Worm (Caenorhabditis elegans) whole organism, L1 larva: Measurements from ENCODE around the gene F41E6.5.

Experiments
- C16A3.4 ChIP-seq: fragments of 150-350 bp; optimal IDR thresholded peaks from 2 replicates; lab custom pipeline; 2014; ENCODE audit warnings: missing biosample characterization, missing genetic modification characterization
- C34B4.2 ChIP-seq: sonication (generic microtip); optimal IDR thresholded peaks from 2 replicates; lab custom pipeline; 2017; ENCODE audit warnings: mild to moderate bottlenecking, missing genetic modification characterization, missing compliant biosample characterization
- F16B12.6 ChIP-seq: fragments of 150-350 bp; optimal IDR thresholded peaks from 2 replicates; lab custom pipeline; 2014; ENCODE audit warnings: missing biosample characterization, missing genetic modification characterization
- aly-2 ChIP-seq: fragments of 150-350 bp; optimal IDR thresholded peaks from 2 replicates; lab custom pipeline; 2014; ENCODE audit warnings: missing biosample characterization, missing genetic modification characterization
- ama-1 ChIP-seq: fragments of 150-350 bp; optimal IDR thresholded peaks from 2 replicates; lab custom pipeline; 2014
- blmp-1 ChIP-seq: fragments of 150-350 bp; optimal IDR thresholded peaks from 2 replicates; lab custom pipeline; 2014; ENCODE audit warnings: missing biosample characterization, missing genetic modification characterization
- ceh-63 ChIP-seq: fragments of 200-800 bp; sonication (Bioruptor generic); optimal IDR thresholded peaks from 2 replicates; lab custom pipeline; 2018; ENCODE audit warnings: mild to moderate bottlenecking, missing genetic modification characterization, missing compliant biosample characterization
- ceh-8 ChIP-seq: fragments of 200-800 bp; sonication (Bioruptor generic); optimal IDR thresholded peaks from 2 replicates; lab custom pipeline; 2018; ENCODE audit warnings: mild to moderate bottlenecking, missing genetic modification characterization, moderate library complexity, missing compliant biosample characterization
- ceh-82 ChIP-seq, 3 experiments: fragments of 150-350 bp in 1 of 3; sonication (generic microtip) in 2 of 3; optimal IDR thresholded peaks; 2 replicates each; lab custom pipeline; 2014 to 2017; ENCODE audit warnings: missing biosample characterization in 3 of 3, missing genetic modification characterization in 3 of 3
- ceh-90 ChIP-seq: sonication (generic microtip); optimal IDR thresholded peaks from 2 replicates; lab custom pipeline; 2016; ENCODE audit warnings: missing genetic modification characterization, missing compliant biosample characterization
- dpl-1 ChIP-seq, 3 experiments: fragments of 150-350 bp in 2 of 3; sonication (generic microtip) in 1 of 3; optimal IDR thresholded peaks; 2 replicates each; lab custom pipeline; 2014 to 2017; ENCODE audit warnings: missing biosample characterization in 3 of 3, missing genetic modification characterization in 3 of 3, missing genetic modification reagents in 3 of 3
- efl-1 ChIP-seq, 4 experiments: fragments of 150-350 bp; optimal IDR thresholded peaks in 3 of 4; peaks in 1 of 4; 1 replicate in 1 of 4; 2 replicates in 3 of 4; lab custom pipeline; 2014; ENCODE audit warnings: missing biosample characterization in 2 of 4, missing genetic modification characterization in 2 of 4, missing genetic modification reagents in 2 of 4
- egl-13 ChIP-seq: sonication (generic microtip); optimal IDR thresholded peaks from 2 replicates; lab custom pipeline; 2016; ENCODE audit warnings: missing genotype, missing genetic modification reagents, missing genetic modification characterization, missing compliant biosample characterization
- egl-27 ChIP-seq, 2 experiments: fragments of 150-350 bp in 1 of 2; sonication (generic microtip); optimal IDR thresholded peaks; 3 replicates each; lab custom pipeline; 2017 to 2018; ENCODE audit warnings: missing biosample characterization in 2 of 2, missing genetic modification characterization in 2 of 2, missing genetic modification reagents in 2 of 2
- elt-2 ChIP-seq: sonication (generic microtip); optimal IDR thresholded peaks from 2 replicates; lab custom pipeline; 2016; ENCODE audit warnings: missing genetic modification characterization, mild to moderate bottlenecking, inconsistent platforms, missing compliant biosample characterization, missing genetic modification reagents
- elt-3 ChIP-seq, 6 experiments: fragments of 150-350 bp in 1 of 6; sonication (generic microtip); optimal IDR thresholded peaks; 2 replicates each; lab custom pipeline; 2017 to 2018; ENCODE audit warnings: missing biosample characterization in 6 of 6, missing genetic modification characterization in 6 of 6, inconsistent platforms in 1 of 6
- ets-5 ChIP-seq: fragments of 200-800 bp; sonication (Bioruptor generic); IDR thresholded peaks from 2 replicates; pipeline ENCODE4 v1.3.6; 2022; ENCODE audit warnings: missing genetic modification characterization, missing compliant biosample characterization
- grh-1 ChIP-seq: fragments of 200-800 bp; sonication (Bioruptor generic); IDR thresholded peaks from 2 replicates; pipeline ENCODE4 v1.3.6; 2022; ENCODE audit warnings: missing genetic modification reagents, missing genetic modification characterization, missing compliant biosample characterization
- hlh-4 ChIP-seq: sonication (generic microtip); optimal IDR thresholded peaks from 2 replicates; lab custom pipeline; 2016; ENCODE audit warnings: mild to moderate bottlenecking, missing genetic modification characterization, missing compliant biosample characterization
- irx-1 ChIP-seq: sonication (generic microtip); optimal IDR thresholded peaks from 2 replicates; lab custom pipeline; 2016; ENCODE audit warnings: missing genetic modification characterization, missing compliant biosample characterization
- isw-1 ChIP-seq: fragments of 200-800 bp; sonication (Bioruptor generic); IDR thresholded peaks from 2 replicates; pipeline ENCODE4 v1.3.6; 2022; ENCODE audit warnings: missing genetic modification characterization, missing compliant biosample characterization
- jun-1 ChIP-seq: fragments of 150-350 bp; optimal IDR thresholded peaks from 2 replicates; lab custom pipeline; 2014; ENCODE audit warnings: missing biosample characterization, missing genetic modification reagents, missing genetic modification characterization
- lin-14 ChIP-seq: fragments of 200-800 bp; sonication (Bioruptor generic); optimal IDR thresholded peaks from 2 replicates; lab custom pipeline; 2018; ENCODE audit warnings: mild to moderate bottlenecking, missing genetic modification characterization, moderate library complexity, missing compliant biosample characterization
- lin-15B ChIP-seq: fragments of 150-350 bp; sonication (generic microtip); optimal IDR thresholded peaks from 3 replicates; lab custom pipeline; 2014; ENCODE audit warnings: missing biosample characterization, missing genetic modification characterization
- lin-39 ChIP-seq: fragments of 150-350 bp; optimal IDR thresholded peaks from 2 replicates; lab custom pipeline; 2014; ENCODE audit warnings: missing biosample characterization, missing genetic modification reagents, missing genetic modification characterization
- lsy-2 ChIP-seq, 2 experiments: fragments of 150-350 bp; optimal IDR thresholded peaks; 2 replicates each; lab custom pipeline; 2014; ENCODE audit warnings: missing biosample characterization in 2 of 2, missing genetic modification characterization in 2 of 2
- mab-9 ChIP-seq: fragments of 200-800 bp; sonication (Bioruptor generic); IDR thresholded peaks from 2 replicates; pipeline ENCODE4 v1.3.6; 2022; ENCODE audit warnings: missing genetic modification reagents, missing genetic modification characterization, missing compliant biosample characterization
- mdl-1 ChIP-seq, 2 experiments: fragments of 150-350 bp; optimal IDR thresholded peaks; 2 replicates each; lab custom pipeline; 2014 to 2017; ENCODE audit warnings: missing biosample characterization in 2 of 2, missing genetic modification characterization in 2 of 2, inconsistent platforms in 1 of 2
- mef-2 ChIP-seq: fragments of 150-350 bp; optimal IDR thresholded peaks from 2 replicates; lab custom pipeline; 2014; ENCODE audit warnings: missing biosample characterization, missing genetic modification characterization
- mep-1 ChIP-seq: fragments of 150-350 bp; optimal IDR thresholded peaks from 2 replicates; lab custom pipeline; 2014; ENCODE audit warnings: missing biosample characterization, missing genetic modification characterization
- nhr-11 ChIP-seq: fragments of 150-350 bp; optimal IDR thresholded peaks from 2 replicates; lab custom pipeline; 2014; ENCODE audit warnings: missing biosample characterization, missing genetic modification characterization
- nhr-19 ChIP-seq: fragments of 200-800 bp; sonication (Bioruptor generic); conservative IDR thresholded peaks from 2 replicates; pipeline ENCODE4 v1.3.6; 2022; ENCODE audit warnings: missing genetic modification characterization, missing compliant biosample characterization
- nhr-20 ChIP-seq: sonication (generic microtip); optimal IDR thresholded peaks from 2 replicates; lab custom pipeline; 2016; ENCODE audit warnings: mild to moderate bottlenecking, missing genetic modification characterization, missing compliant biosample characterization
- nhr-237 ChIP-seq: fragments of 150-350 bp; optimal IDR thresholded peaks from 2 replicates; lab custom pipeline; 2014; ENCODE audit warnings: missing biosample characterization, missing genetic modification characterization
- nhr-47 ChIP-seq: sonication (generic microtip); optimal IDR thresholded peaks from 2 replicates; lab custom pipeline; 2016; ENCODE audit warnings: mild to moderate bottlenecking, missing genetic modification characterization, moderate library complexity, missing compliant biosample characterization
- nhr-76 ChIP-seq: sonication (generic microtip); optimal IDR thresholded peaks from 2 replicates; lab custom pipeline; 2017; ENCODE audit warnings: missing biosample characterization, missing genetic modification characterization
- nhr-77 ChIP-seq: fragments of 150-350 bp; optimal IDR thresholded peaks from 2 replicates; lab custom pipeline; 2014; ENCODE audit warnings: missing biosample characterization, missing genetic modification characterization
- nhr-84 ChIP-seq: sonication (generic microtip); optimal IDR thresholded peaks from 2 replicates; lab custom pipeline; 2017; ENCODE audit warnings: missing biosample characterization, missing genetic modification characterization
- nhr-85 ChIP-seq: sonication (generic microtip); peaks from one replicate; lab custom pipeline; 2016; ENCODE audit warnings: missing genetic modification characterization, inconsistent platforms, missing compliant biosample characterization
- pag-3 ChIP-seq: sonication (generic microtip); optimal IDR thresholded peaks from 2 replicates; lab custom pipeline; 2017; ENCODE audit warnings: missing genetic modification characterization, mild to moderate bottlenecking, missing compliant biosample characterization, antibody characterized with exemption, borderline replicate concordance; ENCODE audit not compliant: insufficient read depth
- rnt-1 ChIP-seq: sonication (generic microtip); optimal IDR thresholded peaks from 2 replicates; lab custom pipeline; 2016; ENCODE audit warnings: mild to moderate bottlenecking, missing genetic modification characterization, moderate library complexity, missing compliant biosample characterization
- snpc-4 ChIP-seq: fragments of 150-350 bp; optimal IDR thresholded peaks from 2 replicates; lab custom pipeline; 2014; ENCODE audit warnings: missing biosample characterization, missing genetic modification characterization
- sox-4 ChIP-seq: sonication (generic microtip); optimal IDR thresholded peaks from 2 replicates; lab custom pipeline; 2016; ENCODE audit warnings: missing genetic modification characterization, missing compliant biosample characterization
- sup-37 ChIP-seq: fragments of 200-800 bp; sonication (Bioruptor generic); optimal IDR thresholded peaks from 2 replicates; lab custom pipeline; 2018; ENCODE audit warnings: mild to moderate bottlenecking, missing genetic modification characterization, missing compliant biosample characterization
- swsn-7 ChIP-seq: sonication (generic microtip); optimal IDR thresholded peaks from 2 replicates; lab custom pipeline; 2016; ENCODE audit warnings: missing genetic modification characterization, missing compliant biosample characterization
- tbx-2 ChIP-seq: sonication (generic microtip); optimal IDR thresholded peaks from 2 replicates; lab custom pipeline; 2016; ENCODE audit warnings: missing genetic modification characterization, missing compliant biosample characterization
- unc-86 ChIP-seq: sonication (generic microtip); optimal IDR thresholded peaks from 2 replicates; lab custom pipeline; 2016; ENCODE audit warnings: missing genetic modification characterization, missing compliant biosample characterization
- unc-98 ChIP-seq: fragments of 200-800 bp; sonication (Bioruptor generic); IDR thresholded peaks from 2 replicates; pipeline ENCODE4 v1.3.6; 2022; ENCODE audit warnings: missing genetic modification characterization, missing compliant biosample characterization
- xbp-1 ChIP-seq: sonication (generic microtip); optimal IDR thresholded peaks from 2 replicates; lab custom pipeline; 2016; ENCODE audit warnings: missing genetic modification characterization, missing compliant biosample characterization
- zag-1 ChIP-seq: fragments of 150-350 bp; optimal IDR thresholded peaks from 2 replicates; lab custom pipeline; 2014; ENCODE audit warnings: missing biosample characterization, missing genetic modification characterization
- ztf-11 ChIP-seq, 2 experiments: sonication (generic microtip); optimal IDR thresholded peaks; 2 replicates each; lab custom pipeline; 2016 to 2017; ENCODE audit warnings: missing genetic modification characterization in 2 of 2, missing biosample characterization in 1 of 2, missing compliant biosample characterization in 1 of 2
- ztf-4 ChIP-seq: fragments of 150-350 bp; optimal IDR thresholded peaks from 2 replicates; lab custom pipeline; 2014; ENCODE audit warnings: missing biosample characterization, missing genetic modification characterization

The F41E6.5 gene

ce11 chrV:8610633-8611404 lies 7.5 kb downstream of the F41E6.5 start, which contains the start of gene fip-4:
TSS of gene fip-4 (minus strand) at chrV:8611268.
- TF ChIP-seq egl-27 (tag; optimal IDR thresholded peaks at IDR 0.05; lab: Kevin White, UChicago) (no peak), unc-98 (GFP tag; lab: Robert Waterston, UW) (no peak), ets-5 (no peak), nhr-84 (tag; lab: Kevin White, UChicago) (no peak), mef-2 (no peak), jun-1 (tag; lab: Kevin White, UChicago) (no peak), ztf-11 (tag; optimal IDR thresholded peaks at IDR 0.05; lab: Kevin White, UChicago) (peak in 1 of 2 experiments; percentile 2), nhr-77 (tag; lab: Kevin White, UChicago) (no peak), hlh-4 (no peak), rnt-1 (tag; lab: Kevin White, UChicago) (no peak), lsy-2 (tag; optimal IDR thresholded peaks at IDR 0.05; lab: Kevin White, UChicago) (peak; percentile 6 to 30), swsn-7 (tag; lab: Kevin White, UChicago) (no peak), sup-37 (GFP tag; lab: Kevin White, UChicago) (no peak), grh-1 (GFP tag; lab: Robert Waterston, UW) (0 out of 2 replicates have a peak, but pooled peaks have one; percentile 42), lin-39 (tag; lab: Kevin White, UChicago) (no peak), nhr-47 (tag; lab: Kevin White, UChicago) (peak; percentile 43), mdl-1 (tag; optimal IDR thresholded peaks at IDR 0.05; lab: Kevin White, UChicago) (peak in 1 of 2 experiments; percentile 77), nhr-19 (GFP tag; lab: Robert Waterston, UW) (peak; percentile 63), nhr-237 (no peak), unc-86 (tag; lab: Kevin White, UChicago) (no peak), nhr-76 (no peak), nhr-11 (tag; lab: Kevin White, UChicago) (no peak), ama-1 (no peak), zag-1 (tag; lab: Kevin White, UChicago) (no peak), ztf-4 (peak; percentile 22), nhr-85 (peak; percentile 87), lin-14 (GFP tag; lab: Kevin White, UChicago) (peak; percentile 83), snpc-4 (tag; lab: Kevin White, UChicago) (no peak), elt-2 (tag; lab: Kevin White, UChicago) (peak; percentile 60), nhr-20 (tag; lab: Kevin White, UChicago) (peak; percentile 61), sox-4 (no peak), ceh-63 (no peak), ceh-82 (tag; optimal IDR thresholded peaks at IDR 0.05; lab: Kevin White, UChicago) (peak in 1 of 3 experiments; percentile 29), C16A3.4 (tag; lab: Kevin White, UChicago) (peak; percentile 31), mab-9 (no peak), ceh-90 (tag; lab: Kevin White, UChicago) (no peak), efl-1 (optimal IDR thresholded peaks at IDR 0.05; lab: Kevin White, UChicago) (no peak), efl-1 (GFP tag; optimal IDR thresholded peaks at IDR 0.05 in 1 of 2; lab: Kevin White, UChicago) (peak in 1 of 2 experiments; percentile 80), C34B4.2 (tag; lab: Kevin White, UChicago) (no peak), blmp-1 (tag; lab: Kevin White, UChicago) (peak; percentile 99), dpl-1 (GFP tag; optimal IDR thresholded peaks at IDR 0.05; lab: Kevin White, UChicago) (peak in 1 of 3 experiments; percentile 2), F16B12.6 (tag; lab: Kevin White, UChicago) (no peak), mep-1 (peak; percentile 24), elt-3 (tag; optimal IDR thresholded peaks at IDR 0.05; lab: Kevin White, UChicago) (peak in 3 of 6 experiments; percentile 7 to 75 (median 49)), xbp-1 (tag; lab: Kevin White, UChicago) (no peak), isw-1 (GFP tag; lab: Robert Waterston, UW) (no peak), ceh-8 (GFP tag; lab: Kevin White, UChicago) (no peak), aly-2 (tag; lab: Kevin White, UChicago) (no peak), lin-15B (tag; lab: Kevin White, UChicago) (no peak), egl-13 (tag; lab: Kevin White, UChicago) (no peak), irx-1 (tag; lab: Kevin White, UChicago) (peak; percentile 7), pag-3 (tag; lab: Kevin White, UChicago) (no peak), tbx-2 (tag; lab: Kevin White, UChicago) (no peak)
